Worm (Caenorhabditis elegans) whole organism, L4/young adult: ENCODE measurements around the gene chtb-2.

Experiments
- W03F9.2 ChIP-seq: fragments of 150-350 bp; optimal IDR thresholded peaks from 2 replicates; lab custom pipeline; 2014; ENCODE audit warnings: missing biosample characterization, missing genetic modification characterization
- him-1 ChIP-seq: sonication (generic microtip); optimal IDR thresholded peaks from 2 replicates; lab custom pipeline; 2016; ENCODE audit warnings: missing genotype, missing genetic modification reagents, missing genetic modification characterization, missing compliant biosample characterization

DNA sequence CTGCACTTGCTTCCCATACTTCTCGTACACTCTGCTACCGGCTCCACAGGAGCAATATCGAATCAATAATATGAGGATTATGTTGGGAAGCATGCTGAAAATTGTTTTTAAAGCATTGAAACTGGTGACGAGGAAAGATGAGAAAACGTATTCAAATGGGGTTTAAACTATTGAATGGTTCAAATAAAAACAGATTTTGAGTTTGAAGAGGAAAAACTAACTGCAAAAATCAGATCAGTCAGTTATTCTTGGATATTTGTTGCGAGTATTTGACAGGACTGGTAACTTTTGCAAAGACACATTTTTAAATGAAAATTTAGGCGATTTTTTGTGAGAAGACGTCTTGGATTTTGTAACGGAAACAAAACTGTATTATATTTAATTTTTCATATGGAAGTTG, 31.7 kb downstream of the chtb-2 start, which contains the start of gene acr-5:
- no peak for TF ChIP-seq him-1 (tag; lab: Kevin White, UChicago)
- no peak for TF ChIP-seq W03F9.2 (tag; lab: Kevin White, UChicago)
